Fruit fly (Drosophila melanogaster): ENCODE data around the gene CG4502.

CG4502 gene

dm6 chr2L:7188530-7188996 is 15.5 kb downstream of the CG4502 start (continued):
- TF ChIP-seq Hand (GFP tag; optimal IDR thresholded peaks at IDR 0.05) (peak; percentile 98), CG7928 (GFP tag; optimal IDR thresholded peaks at IDR 0.05) (peak; percentile 77), Lpt (GFP tag; optimal IDR thresholded peaks at IDR 0.05) (no peak), amos (GFP tag; IDR thresholded peaks at IDR 0.05; ENCODE audit: partially characterized antibody) (no peak; the same call in 1 of the 2 replicates), bigmax (GFP tag; optimal IDR thresholded peaks at IDR 0.05) (peak; percentile 55), Rfx (GFP tag; IDR thresholded peaks at IDR 0.05) (peak; percentile 98), dati (GFP tag; IDR thresholded peaks at IDR 0.05) (peak; percentile 90), Atf3 (GFP tag; optimal IDR thresholded peaks at IDR 0.05) (peak; percentile 94), Dip3 (GFP tag; optimal IDR thresholded peaks at IDR 0.05) (peak; percentile 97), Elba2 (GFP tag; optimal IDR thresholded peaks at IDR 0.05) (peak; percentile 52), Gug (GFP tag; IDR thresholded peaks at IDR 0.05) (peak; percentile 98; the same call in 3 of the 4 replicates), ase (GFP tag; IDR thresholded peaks at IDR 0.05) (peak; percentile 98), CG6689 (GFP tag; IDR thresholded peaks at IDR 0.05) (peak; percentile 98), CG13287 (GFP tag; IDR thresholded peaks at IDR 0.05; ENCODE audit: partially characterized antibody) (peak; percentile 33; the same call in 1 of the 2 replicates), psq (GFP tag; optimal IDR thresholded peaks at IDR 0.05) (peak; percentile 91), ab (GFP tag; optimal IDR thresholded peaks at IDR 0.05) (peak; percentile 94), CG4360 (GFP tag; IDR thresholded peaks at IDR 0.05) (peak; percentile 81), CG2199 (GFP tag; IDR thresholded peaks at IDR 0.05) (peak; percentile 97), CG12942 (GFP tag; optimal IDR thresholded peaks at IDR 0.05) (peak; percentile 98), esg (GFP tag; conservative IDR thresholded peaks at IDR 0.05) (peak; percentile 98), Hsf (GFP tag; optimal IDR thresholded peaks at IDR 0.05) (peak; percentile 98), CG17568 (GFP tag; optimal IDR thresholded peaks at IDR 0.05) (peak; percentile 96), E2f1 (GFP tag; IDR thresholded peaks at IDR 0.05) (peak; percentile 98), nau (GFP tag; optimal IDR thresholded peaks at IDR 0.05) (peak; percentile 98), CG32772 (GFP tag; IDR thresholded peaks at IDR 0.05) (peak; percentile 98), B-H1 (GFP tag; IDR thresholded peaks at IDR 0.05) (peak; percentile 97), Gsc (GFP tag; IDR thresholded peaks at IDR 0.05) (peak; percentile 96), CG4730 (GFP tag; IDR thresholded peaks at IDR 0.05) (peak; percentile 98), Trl (optimal IDR thresholded peaks at IDR 0.05) (peak; percentile 83 to 88), Trl (GFP tag; optimal IDR thresholded peaks at IDR 0.05) (peak; percentile 92), HLH3B (GFP tag; IDR thresholded peaks at IDR 0.05) (peak; percentile 99), Max (GFP tag; optimal IDR thresholded peaks at IDR 0.05) (peak; percentile 97), CG17385 (GFP tag; optimal IDR thresholded peaks at IDR 0.05) (peak; percentile 97), CG11247 (GFP tag; IDR thresholded peaks at IDR 0.05) (peak; percentile 97), HLHmδ (GFP tag; optimal IDR thresholded peaks at IDR 0.05) (no peak), chif (GFP tag; optimal IDR thresholded peaks at IDR 0.05) (peak; percentile 97), CG16813 (GFP tag; IDR thresholded peaks at IDR 0.05; ENCODE audit: partially characterized antibody) (no peak), ttk (GFP tag; IDR thresholded peaks at IDR 0.05) (peak; percentile 99), CG7271 (tag; optimal IDR thresholded peaks at IDR 0.05) (peak; percentile 80), CG14014 (GFP tag; IDR thresholded peaks at IDR 0.05) (peak; percentile 97), Sry-δ (GFP tag; optimal IDR thresholded peaks at IDR 0.05) (peak; percentile 57), pnt (GFP tag; optimal IDR thresholded peaks at IDR 0.05) (peak; percentile 95), gce (GFP tag; IDR thresholded peaks at IDR 0.05) (peak; percentile 97), Ets97D (GFP tag; optimal IDR thresholded peaks at IDR 0.05) (peak; percentile 88), tin (GFP tag; optimal IDR thresholded peaks at IDR 0.05) (peak; percentile 98), CG2678 (tag; optimal IDR thresholded peaks at IDR 0.05) (peak; percentile 99), Dbx (GFP tag; IDR thresholded peaks at IDR 0.05) (peak; percentile 98), ara (GFP tag; IDR thresholded peaks at IDR 0.05) (peak; percentile 98), CG18011 (GFP tag; optimal IDR thresholded peaks at IDR 0.05) (peak; percentile 91), CG42726 (GFP tag; IDR thresholded peaks at IDR 0.05; ENCODE audit: partially characterized antibody) (no peak), CG2116 (GFP tag; optimal IDR thresholded peaks at IDR 0.05) (peak; percentile 81), dmrt99B (tag; optimal IDR thresholded peaks at IDR 0.05) (peak; percentile 99)
